Fruit fly (Drosophila melanogaster): Measurements from ENCODE around the gene Muc68E.

The Muc68E gene

dm6 chr3L:11972879-11973278 is at the start of gene Muc68E:
TSS of gene Muc68E (minus strand) at chr3L:11972979.
- TF ChIP-seq insv (optimal IDR thresholded peaks at IDR 0.05) (no peak), ttk (optimal IDR thresholded peaks at IDR 0.05) (no peak), Myc (optimal IDR thresholded peaks at IDR 0.05) (no peak), h (optimal IDR thresholded peaks at IDR 0.05) (no peak), psq (optimal IDR thresholded peaks at IDR 0.05) (no peak), Sin3A (optimal IDR thresholded peaks at IDR 0.05) (no peak)

DNA sequence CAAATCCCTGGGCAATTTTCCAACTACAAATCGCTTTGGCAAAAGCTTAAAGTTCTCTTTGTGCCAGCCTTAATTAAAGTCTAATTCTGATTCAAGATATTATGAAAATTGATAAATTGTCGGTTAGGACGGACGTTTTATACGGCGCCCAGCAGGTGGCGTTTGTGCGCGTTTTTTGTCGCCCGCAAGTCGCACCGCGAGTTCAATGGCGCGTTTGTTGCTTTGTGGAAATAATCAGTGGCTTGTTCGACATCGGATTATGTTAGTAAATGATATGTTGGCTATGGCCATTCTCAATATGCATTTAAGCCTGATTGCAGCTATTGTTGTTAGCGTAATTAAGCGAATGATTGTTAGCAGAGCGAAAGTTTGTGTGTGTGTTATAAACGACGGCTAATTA is 49.1 kb upstream of the Muc68E start:
- TF ChIP-seq ttk (optimal IDR thresholded peaks at IDR 0.05), result no peak
- TF ChIP-seq Myc (optimal IDR thresholded peaks at IDR 0.05), result no peak
- no peak for TF ChIP-seq h (optimal IDR thresholded peaks at IDR 0.05)
- TF ChIP-seq psq (optimal IDR thresholded peaks at IDR 0.05), result no peak
- TF ChIP-seq Sin3A (optimal IDR thresholded peaks at IDR 0.05), result no peak
- TF ChIP-seq insv (optimal IDR thresholded peaks at IDR 0.05), result no peak

DNA sequence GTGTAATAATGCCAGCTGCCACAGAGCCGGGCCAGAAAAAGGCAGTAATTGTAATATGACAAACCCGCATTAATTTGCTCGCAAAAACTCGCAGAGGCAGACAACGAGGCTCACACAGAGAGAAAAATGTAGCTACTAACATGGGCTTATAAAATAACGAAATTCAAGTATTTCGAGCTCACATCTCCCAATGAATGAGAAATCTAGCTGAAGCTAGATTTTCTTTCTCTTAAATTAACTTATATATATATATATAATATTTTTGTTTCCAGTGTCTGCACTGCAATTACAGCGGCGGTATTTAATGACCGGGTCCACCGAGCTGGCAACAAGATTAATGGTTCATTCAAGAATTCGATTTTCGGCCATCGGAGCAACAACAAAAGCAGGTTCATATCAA is 43.4 kb upstream of the Muc68E start:
- TF ChIP-seq Myc (optimal IDR thresholded peaks at IDR 0.05) (no peak), ttk (optimal IDR thresholded peaks at IDR 0.05) (no peak), Sin3A (optimal IDR thresholded peaks at IDR 0.05) (no peak), psq (optimal IDR thresholded peaks at IDR 0.05) (no peak), insv (optimal IDR thresholded peaks at IDR 0.05) (no peak), h (optimal IDR thresholded peaks at IDR 0.05) (no peak)

- TF ChIP-seq ttk (optimal IDR thresholded peaks at IDR 0.05) (no peak), Sin3A (optimal IDR thresholded peaks at IDR 0.05) (no peak), Myc (optimal IDR thresholded peaks at IDR 0.05) (no peak), insv (optimal IDR thresholded peaks at IDR 0.05) (no peak), psq (optimal IDR thresholded peaks at IDR 0.05) (no peak), h (optimal IDR thresholded peaks at IDR 0.05) (no peak)
Measured at dm6 chr3L:12014272-12014671, 41.5 kb upstream of the Muc68E start.

dm6 chr3L:12013698-12014097 is 40.9 kb upstream of the Muc68E start:
- TF ChIP-seq insv (optimal IDR thresholded peaks at IDR 0.05) (no peak), Myc (optimal IDR thresholded peaks at IDR 0.05) (no peak), psq (optimal IDR thresholded peaks at IDR 0.05) (no peak), Sin3A (optimal IDR thresholded peaks at IDR 0.05) (no peak), ttk (optimal IDR thresholded peaks at IDR 0.05) (no peak), h (optimal IDR thresholded peaks at IDR 0.05) (no peak)

DNA sequence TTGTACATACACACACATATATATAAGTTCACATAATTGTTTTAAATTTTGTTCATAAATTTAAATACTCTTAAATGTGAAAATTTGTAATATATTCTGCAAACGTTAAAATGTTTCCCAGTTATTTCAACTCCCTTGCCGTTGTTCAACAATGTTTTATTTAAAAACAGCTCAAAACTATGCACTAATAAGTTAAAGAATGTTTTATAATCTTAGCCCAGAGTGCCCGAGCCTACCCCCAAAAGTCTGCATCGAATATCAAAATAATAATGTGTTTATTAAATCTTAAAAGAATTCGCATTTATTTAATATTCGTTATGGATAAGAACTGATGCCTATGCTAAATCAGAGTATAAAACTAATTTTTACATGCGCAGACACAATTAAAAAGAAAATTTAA is 35.2 kb upstream of the Muc68E start:
- TF ChIP-seq Myc (optimal IDR thresholded peaks at IDR 0.05) (no peak), h (optimal IDR thresholded peaks at IDR 0.05) (no peak), Sin3A (optimal IDR thresholded peaks at IDR 0.05) (no peak), ttk (optimal IDR thresholded peaks at IDR 0.05) (no peak), psq (optimal IDR thresholded peaks at IDR 0.05) (no peak), insv (optimal IDR thresholded peaks at IDR 0.05) (no peak)

dm6 chr3L:12004136-12004535 is 31.4 kb upstream of the Muc68E start:
- TF ChIP-seq Myc (optimal IDR thresholded peaks at IDR 0.05) (no peak), psq (optimal IDR thresholded peaks at IDR 0.05) (no peak), h (optimal IDR thresholded peaks at IDR 0.05) (no peak), ttk (optimal IDR thresholded peaks at IDR 0.05) (no peak), insv (optimal IDR thresholded peaks at IDR 0.05) (no peak), Sin3A (optimal IDR thresholded peaks at IDR 0.05) (no peak)

dm6 chr3L:12003457-12003856 is 30.7 kb upstream of the Muc68E start:
- TF ChIP-seq ttk (optimal IDR thresholded peaks at IDR 0.05) (no peak), h (optimal IDR thresholded peaks at IDR 0.05) (no peak)

dm6 chr3L:12002321-12003248 is 29.8 kb upstream of the Muc68E start, which contains the start of the genes Pop2 and CG6928:
TSS of gene Pop2 (minus strand) at chr3L:12002915.
TSS of gene CG6928 (plus strand) at chr3L:12003155.
- no peak for TF ChIP-seq psq (optimal IDR thresholded peaks at IDR 0.05)
- TF ChIP-seq Myc (optimal IDR thresholded peaks at IDR 0.05), result no peak
- no peak for TF ChIP-seq h (optimal IDR thresholded peaks at IDR 0.05)
- no peak for TF ChIP-seq ttk (optimal IDR thresholded peaks at IDR 0.05)
- TF ChIP-seq insv (optimal IDR thresholded peaks at IDR 0.05), result no peak
- no peak for TF ChIP-seq Sin3A (optimal IDR thresholded peaks at IDR 0.05)

DNA sequence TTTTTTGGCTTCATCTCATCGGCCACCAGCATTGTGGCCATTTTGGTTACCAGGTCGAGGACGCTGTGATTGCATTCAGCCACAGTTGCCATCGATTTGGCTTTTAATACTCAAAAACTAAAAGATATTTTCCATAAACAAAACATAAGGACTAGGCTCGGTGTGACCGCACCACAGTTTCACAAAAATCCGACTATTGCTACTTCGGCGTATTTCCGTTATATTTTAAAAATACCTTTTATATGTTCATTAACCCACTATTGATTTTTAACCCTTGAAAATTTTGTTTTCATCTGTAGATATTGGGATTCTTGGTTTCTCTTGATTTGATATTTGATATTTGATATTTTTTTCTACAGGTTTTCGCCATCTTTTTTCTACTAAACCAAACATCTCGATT is 25.2 kb upstream of the Muc68E start, which contains the start of gene Grip163:
Gene Grip163 (minus strand): TSS at position 180 of the 400 bp plus-strand sequence.
- TF ChIP-seq Sin3A (optimal IDR thresholded peaks at IDR 0.05) (no peak), psq (optimal IDR thresholded peaks at IDR 0.05) (no peak), Myc (optimal IDR thresholded peaks at IDR 0.05) (no peak), h (optimal IDR thresholded peaks at IDR 0.05) (no peak), ttk (optimal IDR thresholded peaks at IDR 0.05) (no peak), insv (optimal IDR thresholded peaks at IDR 0.05) (no peak)

DNA sequence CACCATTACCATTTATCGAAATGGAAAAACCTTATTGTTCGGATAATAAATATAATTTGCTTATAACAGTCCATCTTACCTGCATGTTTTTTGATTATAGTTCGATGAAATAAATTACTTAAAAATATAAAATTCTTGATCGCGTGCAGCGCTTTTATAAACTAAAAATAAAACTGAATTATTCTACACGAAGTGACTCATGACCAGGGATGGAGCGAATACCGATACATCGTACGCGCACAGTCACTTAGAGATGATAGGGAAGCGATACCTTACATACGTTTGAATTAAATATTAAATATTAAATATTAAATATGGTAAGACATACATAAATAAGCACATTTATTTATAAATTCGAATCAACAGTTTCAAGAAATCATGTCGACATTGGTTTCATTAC is 20.2 kb upstream of the Muc68E start, which contains the start of gene viaf:
Gene viaf (minus strand): TSS at position 220 of the 400 bp plus-strand sequence.
- no peak for TF ChIP-seq psq (optimal IDR thresholded peaks at IDR 0.05)
- TF ChIP-seq Sin3A (optimal IDR thresholded peaks at IDR 0.05), result no peak
- TF ChIP-seq ttk (optimal IDR thresholded peaks at IDR 0.05), result no peak
- no peak for TF ChIP-seq h (optimal IDR thresholded peaks at IDR 0.05)
- no peak for TF ChIP-seq Myc (optimal IDR thresholded peaks at IDR 0.05)
- no peak for TF ChIP-seq insv (optimal IDR thresholded peaks at IDR 0.05)

DNA sequence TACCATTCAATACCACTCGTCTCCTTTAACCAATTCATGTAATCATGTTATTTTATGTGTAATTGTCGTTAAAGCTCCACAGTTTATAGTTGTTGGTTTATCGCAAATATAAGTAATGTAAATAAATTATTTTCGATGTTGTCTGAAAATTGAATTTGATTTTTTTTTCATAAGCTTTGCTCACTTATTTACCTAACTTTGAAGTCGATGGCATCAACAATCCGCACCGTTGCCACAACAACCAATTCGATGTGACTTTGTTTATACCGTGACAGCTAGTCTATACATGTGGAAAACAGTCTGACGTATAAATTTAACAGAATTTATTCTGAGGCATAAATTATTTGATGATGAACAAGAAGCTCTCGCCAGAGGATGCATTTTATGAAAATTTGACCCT is 17.7 kb upstream of the Muc68E start, which contains the start of gene CG6931:
Gene CG6931 (plus strand): TSS at position 301 of the 400 bp plus-strand sequence.
- TF ChIP-seq h (optimal IDR thresholded peaks at IDR 0.05) (no peak), Sin3A (optimal IDR thresholded peaks at IDR 0.05) (no peak), Myc (optimal IDR thresholded peaks at IDR 0.05) (no peak), ttk (optimal IDR thresholded peaks at IDR 0.05) (no peak), psq (optimal IDR thresholded peaks at IDR 0.05) (no peak), insv (optimal IDR thresholded peaks at IDR 0.05) (no peak)

Data from Kc167 (cell line).